Fruit fly (Drosophila melanogaster) whole organism, embryonic: ENCODE measurements around the gene nanos.

Experiments
- Asciz ChIP-seq: fragments of 200-800 bp; sonication (Bioruptor generic); optimal IDR thresholded peaks from 2 replicates; lab custom pipeline; 2017; ENCODE audit warnings: missing biosample characterization, mild to moderate bottlenecking, missing genetic modification characterization, missing genetic modification reagents
- BEAF-32 ChIP-seq: fragments of 200-800 bp; sonication (Bioruptor generic); optimal IDR thresholded peaks from 3 replicates; lab custom pipeline; 2017; ENCODE audit warnings: missing biosample characterization, missing genetic modification characterization, mild to moderate bottlenecking, moderate library complexity, missing genetic modification reagents
- CG10147 ChIP-seq: fragments of 200-800 bp; sonication (Bioruptor generic); optimal IDR thresholded peaks from 2 replicates; lab custom pipeline; 2019; ENCODE audit warnings: missing biosample characterization, mild to moderate bottlenecking, missing genetic modification characterization, moderate library complexity
- CG10274 ChIP-seq: fragments of 200-800 bp; sonication (Bioruptor generic); optimal IDR thresholded peaks from 3 replicates; lab custom pipeline; 2017; ENCODE audit warnings: missing biosample characterization, mild to moderate bottlenecking, missing genetic modification characterization
- CG15514 ChIP-seq: fragments of 200-800 bp; sonication (Bioruptor generic); optimal IDR thresholded peaks from 3 replicates; lab custom pipeline; 2017; ENCODE audit warnings: missing biosample characterization, missing genetic modification characterization, mild to moderate bottlenecking, moderate library complexity, missing genetic modification reagents
- CG15696 ChIP-seq: fragments of 200-800 bp; sonication (Bioruptor generic); optimal IDR thresholded peaks from 2 replicates; lab custom pipeline; 2019; ENCODE audit warnings: missing biosample characterization, mild to moderate bottlenecking, missing genetic modification characterization, moderate library complexity
- CG17328 ChIP-seq: fragments of 200-800 bp; sonication (Bioruptor generic); IDR thresholded peaks from 2 replicates; pipeline ENCODE4 v1.3.6; 2022; ENCODE audit warnings: missing biosample characterization, missing genetic modification characterization
- CG17361 ChIP-seq: fragments of 200-800 bp; sonication (Bioruptor generic); IDR thresholded peaks from 3 replicates; pipeline ENCODE4 v1.3.6; 2022; ENCODE audit warnings: missing biosample characterization, missing genetic modification characterization
- CG2202 ChIP-seq: fragments of 200-800 bp; sonication (Bioruptor generic); optimal IDR thresholded peaks from 2 replicates; lab custom pipeline; 2018; ENCODE audit warnings: missing biosample characterization, mild to moderate bottlenecking, missing genetic modification characterization
- CG2678 ChIP-seq: fragments of 200-800 bp; sonication (Bioruptor generic); optimal IDR thresholded peaks from 3 replicates; lab custom pipeline; 2019; ENCODE audit warnings: missing biosample characterization, mild to moderate bottlenecking, missing genetic modification characterization, moderate library complexity
- CG30431 ChIP-seq: fragments of 200-800 bp; sonication (Bioruptor generic); optimal IDR thresholded peaks from 2 replicates; lab custom pipeline; 2017; ENCODE audit warnings: missing biosample characterization, missing genetic modification characterization
- CG7271 ChIP-seq: fragments of 200-800 bp; sonication (Bioruptor generic); optimal IDR thresholded peaks from 2 replicates; lab custom pipeline; 2018; ENCODE audit warnings: missing biosample characterization, mild to moderate bottlenecking, missing genetic modification characterization, moderate library complexity
- CG7357 ChIP-seq: fragments of 200-800 bp; sonication (Bioruptor generic); IDR thresholded peaks from 3 replicates; pipeline ENCODE4 v1.3.6; 2022; ENCODE audit warnings: missing biosample characterization, missing genetic modification characterization
- CG7987 ChIP-seq: fragments of 200-800 bp; sonication (Bioruptor generic); optimal IDR thresholded peaks from 2 replicates; lab custom pipeline; 2018; ENCODE audit warnings: missing biosample characterization, mild to moderate bottlenecking, missing genetic modification characterization, moderate library complexity
- CG8089 ChIP-seq: fragments of 200-800 bp; sonication (Bioruptor generic); optimal IDR thresholded peaks from 3 replicates; lab custom pipeline; 2016; ENCODE audit warnings: missing biosample characterization, missing genetic modification characterization
- CG8944 ChIP-seq: fragments of 200-800 bp; sonication (Bioruptor generic); optimal IDR thresholded peaks from 3 replicates; lab custom pipeline; 2016; ENCODE audit warnings: missing biosample characterization, missing genetic modification characterization
- CG9797 ChIP-seq: fragments of 200-800 bp; sonication (Bioruptor generic); optimal IDR thresholded peaks from 3 replicates; lab custom pipeline; 2018; ENCODE audit warnings: missing biosample characterization, mild to moderate bottlenecking, missing genetic modification characterization
- CHES-1-like ChIP-seq: fragments of 200-800 bp; sonication (Bioruptor generic); optimal IDR thresholded peaks from 2 replicates; lab custom pipeline; 2016; ENCODE audit warnings: missing biosample characterization, missing genetic modification characterization
- Elba2 ChIP-seq: fragments of 200-800 bp; sonication (Bioruptor generic); optimal IDR thresholded peaks from 3 replicates; lab custom pipeline; 2016; ENCODE audit warnings: missing biosample characterization, missing genetic modification characterization
- Gug ChIP-seq: fragments of 200-800 bp; sonication (Bioruptor generic); IDR thresholded peaks from 4 replicates; pipeline ENCODE4 v1.3.6; 2022; ENCODE audit warnings: missing biosample characterization, missing genetic modification characterization
- Jarid2 ChIP-seq: fragments of 200-800 bp; sonication (Bioruptor generic); optimal IDR thresholded peaks from 3 replicates; lab custom pipeline; 2017; ENCODE audit warnings: mild to moderate bottlenecking, missing biosample characterization, missing genetic modification reagents, missing genetic modification characterization
- Lim3 ChIP-seq: fragments of 200-800 bp; sonication (Bioruptor generic); IDR thresholded peaks from 2 replicates; pipeline ENCODE4 v1.3.6; 2022; ENCODE audit warnings: missing biosample characterization, missing genetic modification characterization
- MESR4 ChIP-seq: fragments of 200-800 bp; sonication (Bioruptor generic); optimal IDR thresholded peaks from 2 replicates; lab custom pipeline; 2018; ENCODE audit warnings: missing biosample characterization, mild to moderate bottlenecking, missing genetic modification characterization, moderate library complexity
- Nf-YA ChIP-seq: fragments of 200-800 bp; sonication (Bioruptor generic); IDR thresholded peaks from 2 replicates; pipeline ENCODE4 v1.3.6; 2022; ENCODE audit warnings: missing biosample characterization, missing genetic modification characterization
- Nf-YC ChIP-seq: fragments of 200-800 bp; optimal IDR thresholded peaks from 3 replicates; lab custom pipeline; 2019; ENCODE audit warnings: missing biosample characterization, mild to moderate bottlenecking, missing genetic modification characterization, moderate library complexity
- Side ChIP-seq: fragments of 200-800 bp; sonication (Bioruptor generic); optimal IDR thresholded peaks from 2 replicates; lab custom pipeline; 2016; ENCODE audit warnings: missing biosample characterization, missing genetic modification characterization
- Sox102F ChIP-seq: fragments of 200-800 bp; sonication (Bioruptor generic); optimal IDR thresholded peaks from 2 replicates; lab custom pipeline; 2018; ENCODE audit warnings: missing biosample characterization, mild to moderate bottlenecking, missing genetic modification characterization, moderate library complexity
- Ssrp ChIP-seq: fragments of 200-800 bp; sonication (Bioruptor generic); optimal IDR thresholded peaks from 2 replicates; lab custom pipeline; 2018; ENCODE audit warnings: missing biosample characterization, mild to moderate bottlenecking, missing genetic modification characterization, moderate library complexity
- Xrp1 ChIP-seq: fragments of 200-800 bp; sonication (Bioruptor generic); IDR thresholded peaks from 2 replicates; pipeline ENCODE4 v1.3.6; 2022; ENCODE audit warnings: missing biosample characterization, missing genetic modification characterization
- da ChIP-seq: fragments of 200-800 bp; sonication (Bioruptor generic); optimal IDR thresholded peaks from 2 replicates; lab custom pipeline; 2016; ENCODE audit warnings: missing biosample characterization, missing genetic modification characterization
- dmrt11E ChIP-seq: fragments of 200-800 bp; sonication (Bioruptor generic); optimal IDR thresholded peaks from 3 replicates; lab custom pipeline; 2018; ENCODE audit warnings: missing biosample characterization, mild to moderate bottlenecking, missing genetic modification characterization, moderate library complexity
- dmrt99B ChIP-seq: fragments of 200-800 bp; sonication (Bioruptor generic); optimal IDR thresholded peaks from 2 replicates; lab custom pipeline; 2018; ENCODE audit warnings: missing biosample characterization, mild to moderate bottlenecking, missing genetic modification characterization, moderate library complexity
- fd3F ChIP-seq: fragments of 200-800 bp; sonication (Bioruptor generic); optimal IDR thresholded peaks from 2 replicates; lab custom pipeline; 2018; ENCODE audit warnings: missing biosample characterization, mild to moderate bottlenecking, missing genetic modification characterization, moderate library complexity
- gsb ChIP-seq: fragments of 200-800 bp; sonication (Bioruptor generic); IDR thresholded peaks from 2 replicates; pipeline ENCODE4 v1.3.6; 2022; ENCODE audit warnings: missing biosample characterization, missing genetic modification characterization
- kah ChIP-seq: fragments of 200-800 bp; sonication (Bioruptor generic); optimal IDR thresholded peaks from 2 replicates; lab custom pipeline; 2018; ENCODE audit warnings: missing biosample characterization, mild to moderate bottlenecking, missing genetic modification characterization
- lilli ChIP-seq: fragments of 200-800 bp; sonication (Bioruptor generic); optimal IDR thresholded peaks from 3 replicates; lab custom pipeline; 2016; ENCODE audit warnings: missing biosample characterization, missing genetic modification characterization
- nom ChIP-seq: fragments of 200-800 bp; sonication (Bioruptor generic); optimal IDR thresholded peaks from 2 replicates; lab custom pipeline; 2017; ENCODE audit warnings: missing biosample characterization, missing genetic modification characterization, mild to moderate bottlenecking, moderate library complexity, missing genetic modification reagents
- prd ChIP-seq, 3 experiments: fragments of >200 bp in 2 of 3; fragments of 200-800 bp in 1 of 3; sonication (Bioruptor generic) in 1 of 3; optimal IDR thresholded peaks in 2 of 3; IDR thresholded peaks in 1 of 3; 2 replicates in 2 of 3; 3 replicates in 1 of 3; pipeline versions ENCODE4 v1.3.6 to Lab custom; 2017 to 2022; ENCODE audit warnings: missing biosample characterization in 1 of 3, missing genetic modification characterization in 1 of 3
- pros ChIP-seq: fragments of 200-800 bp; sonication (Bioruptor generic); optimal IDR thresholded peaks from 3 replicates; lab custom pipeline; 2019; ENCODE audit warnings: missing biosample characterization, mild to moderate bottlenecking, missing genetic modification characterization, moderate library complexity
- pzg ChIP-seq: fragments of 200-800 bp; sonication (Bioruptor generic); optimal IDR thresholded peaks from 3 replicates; lab custom pipeline; 2018; ENCODE audit warnings: missing biosample characterization, mild to moderate bottlenecking, missing genetic modification characterization, moderate library complexity
- row ChIP-seq: fragments of 200-800 bp; sonication (Bioruptor generic); IDR thresholded peaks from 3 replicates; pipeline ENCODE4 v1.3.6; 2022; ENCODE audit warnings: missing biosample characterization, missing genetic modification characterization
- toy ChIP-seq: fragments of 200-800 bp; sonication (Bioruptor generic); IDR thresholded peaks from 2 replicates; pipeline ENCODE4 v1.3.6; 2022; ENCODE audit warnings: missing biosample characterization, missing genetic modification characterization
- ttk ChIP-seq: fragments of 200-800 bp; sonication (Bioruptor generic); IDR thresholded peaks from 2 replicates; pipeline ENCODE4 v2.1.2; 2022; ENCODE audit warnings: missing biosample characterization, missing genetic modification characterization
- twi ChIP-seq: fragments of 200-800 bp; optimal IDR thresholded peaks from 2 replicates; lab custom pipeline; 2019; ENCODE audit warnings: missing biosample characterization, mild to moderate bottlenecking, missing genetic modification characterization, moderate library complexity
- wor ChIP-seq: fragments of 200-800 bp; sonication (Bioruptor generic); IDR thresholded peaks from 2 replicates; pipeline ENCODE4 v1.3.6; 2022; ENCODE audit warnings: missing biosample characterization, missing genetic modification characterization
- z ChIP-seq: fragments of 200-800 bp; sonication (Bioruptor generic); IDR thresholded peaks from 3 replicates; pipeline ENCODE4 v1.3.6; 2022; ENCODE audit warnings: missing biosample characterization, missing genetic modification characterization
- zf30C ChIP-seq: fragments of 200-800 bp; sonication (Bioruptor generic); optimal IDR thresholded peaks from 3 replicates; lab custom pipeline; 2018; ENCODE audit warnings: missing biosample characterization, mild to moderate bottlenecking, missing genetic modification characterization
- zfh2 ChIP-seq: fragments of 200-800 bp; sonication (Bioruptor generic); optimal IDR thresholded peaks from 2 replicates; lab custom pipeline; 2016; ENCODE audit warnings: missing biosample characterization, missing genetic modification characterization

nanos gene

dm6 chr3R:19118505-19119138 is 38.4 kb upstream of the nanos start (continued):
- TF ChIP-seq pros (GFP tag; lab: Kevin White, UChicago) = no peak
- TF ChIP-seq CG7271 (tag; lab: Kevin White, UChicago) = no peak
- no peak for TF ChIP-seq CG10147 (GFP tag; lab: Kevin White, UChicago)
- TF ChIP-seq Sox102F (GFP tag; lab: Kevin White, UChicago) = peak; percentile 52
- no peak for TF ChIP-seq CG8944 (GFP tag; lab: Kevin White, UChicago)
- TF ChIP-seq CG10274 (GFP tag; lab: Kevin White, UChicago) = no peak
- TF ChIP-seq dmrt11E (tag; lab: Kevin White, UChicago) = no peak
- TF ChIP-seq nom (GFP tag; lab: Kevin White, UChicago) = peak; percentile 44
- no peak for TF ChIP-seq Jarid2 (GFP tag; lab: Kevin White, UChicago)
- peak; percentile 52; the same call in 2 of the 4 replicates for TF ChIP-seq Gug (GFP tag; lab: Robert Waterston, UW)
- no peak for TF ChIP-seq CG15514
- peak; percentile 66 for TF ChIP-seq ttk (GFP tag; lab: Robert Waterston, UW)
- no peak for TF ChIP-seq gsb
- no peak for TF ChIP-seq Nf-YA (GFP tag; lab: Robert Waterston, UW)
- no peak for TF ChIP-seq Side (GFP tag; lab: Kevin White, UChicago)
- TF ChIP-seq zfh2 (GFP tag; lab: Kevin White, UChicago) = no peak
- TF ChIP-seq toy = no peak
- TF ChIP-seq prd (optimal IDR thresholded peaks at IDR 0.05; lab: Kevin White, UChicago) = no peak
- TF ChIP-seq prd (GFP tag; IDR thresholded peaks at IDR 0.05; lab: Robert Waterston, UW) = peak; percentile 65

- no peak for TF ChIP-seq CG7987 (GFP tag; lab: Kevin White, UChicago)
- no peak for TF ChIP-seq fd3F (GFP tag; lab: Kevin White, UChicago)
- TF ChIP-seq CG8089 = no peak
- no peak for TF ChIP-seq pzg
- no peak for TF ChIP-seq dmrt99B
- TF ChIP-seq CG2678 (tag; lab: Kevin White, UChicago) = no peak
- no peak for TF ChIP-seq MESR4
- TF ChIP-seq Nf-YC (tag; lab: Kevin White, UChicago) = peak; percentile 69
- TF ChIP-seq Elba2 (GFP tag; lab: Kevin White, UChicago) = no peak
- TF ChIP-seq CG15696 (tag; lab: Kevin White, UChicago) = no peak
- no peak for TF ChIP-seq nom (GFP tag; lab: Kevin White, UChicago)
- peak; percentile 64 for TF ChIP-seq row (GFP tag; lab: Robert Waterston, UW)
- TF ChIP-seq kah (GFP tag; lab: Kevin White, UChicago) = no peak
- TF ChIP-seq Lim3 (GFP tag; lab: Robert Waterston, UW) = no peak
- TF ChIP-seq Xrp1 (GFP tag; lab: Robert Waterston, UW) = no peak
- no peak for TF ChIP-seq CG9797 (GFP tag; lab: Kevin White, UChicago)
- TF ChIP-seq zf30C (GFP tag; lab: Kevin White, UChicago) = no peak
- TF ChIP-seq CG7357 (GFP tag; lab: Robert Waterston, UW) = no peak
- no peak for TF ChIP-seq z (GFP tag; lab: Robert Waterston, UW)
- TF ChIP-seq BEAF-32 = no peak
- no peak for TF ChIP-seq CG2202 (tag; lab: Kevin White, UChicago)
- TF ChIP-seq da (GFP tag; lab: Kevin White, UChicago) = no peak
- no peak for TF ChIP-seq CHES-1-like (GFP tag; lab: Kevin White, UChicago)
- no peak for TF ChIP-seq Ssrp
- peak; percentile 19 for TF ChIP-seq lilli
- no peak for TF ChIP-seq wor (GFP tag; lab: Robert Waterston, UW)
- TF ChIP-seq CG17361 (GFP tag; lab: Robert Waterston, UW) = no peak
- no peak for TF ChIP-seq CG30431 (GFP tag; lab: Kevin White, UChicago)
- peak; percentile 40 for TF ChIP-seq twi
- no peak for TF ChIP-seq CG17328 (GFP tag; lab: Robert Waterston, UW)
- no peak for TF ChIP-seq Asciz
Observed at dm6 chr3R:19132146-19132833, 24.7 kb upstream of the nanos start, which contains the start of gene Cyp12a5. Gene Cyp12a5, plus strand, starts transcription at chr3R:19132648.
